Worm (Caenorhabditis elegans) whole organism, L4 larva: ENCODE data around the gene C44B7.11.

Experiments used
- F10B5.3 ChIP-seq: sonication (generic microtip); optimal IDR thresholded peaks from 2 replicates; lab custom pipeline; 2016; ENCODE audit warnings: mild to moderate bottlenecking, missing genetic modification characterization, missing compliant biosample characterization
- T20F7.1 ChIP-seq: fragments of 200-800 bp; sonication (Bioruptor generic); optimal IDR thresholded peaks from 2 replicates; lab custom pipeline; 2018; ENCODE audit warnings: mild to moderate bottlenecking, missing genetic modification characterization, missing compliant biosample characterization
- aha-1 ChIP-seq: fragments of 150-350 bp; peaks from one replicate; lab custom pipeline; 2014; ENCODE audit warnings: missing biosample characterization, missing genetic modification characterization
- arid-1 ChIP-seq: fragments of 200-800 bp; sonication (Bioruptor generic); conservative IDR thresholded peaks from 2 replicates; pipeline ENCODE4 v1.3.6; 2022; ENCODE audit warnings: missing genetic modification reagents, missing genetic modification characterization, missing compliant biosample characterization
- ceh-32 ChIP-seq: sonication (generic microtip); optimal IDR thresholded peaks from 2 replicates; lab custom pipeline; 2016; ENCODE audit warnings: mild to moderate bottlenecking, missing genetic modification characterization, missing compliant biosample characterization; ENCODE audit not compliant: poor library complexity
- ceh-44 ChIP-seq: fragments of 200-800 bp; sonication (Bioruptor generic); IDR thresholded peaks from 2 replicates; pipeline ENCODE4 v1.3.6; 2022; ENCODE audit warnings: missing genetic modification reagents, missing genetic modification characterization, missing compliant biosample characterization
- ceh-82 ChIP-seq: sonication (generic microtip); optimal IDR thresholded peaks from 2 replicates; lab custom pipeline; 2017; ENCODE audit warnings: missing biosample characterization, missing genetic modification characterization
- daf-16 ChIP-seq, 3 experiments: sonication (generic microtip); optimal IDR thresholded peaks; 2 replicates each; lab custom pipeline; 2016 to 2017; ENCODE audit warnings: missing genetic modification characterization in 3 of 3, missing genetic modification reagents in 3 of 3, mild to moderate bottlenecking in 2 of 3, missing compliant biosample characterization in 2 of 3, missing biosample characterization in 1 of 3, moderate library complexity in 1 of 3
- dmd-6 ChIP-seq: fragments of 200-800 bp; sonication (Bioruptor generic); IDR thresholded peaks from 2 replicates; pipeline ENCODE4 v1.3.6; 2022; ENCODE audit warnings: missing genetic modification reagents, missing genetic modification characterization, missing compliant biosample characterization
- egl-27 ChIP-seq: sonication (generic microtip); optimal IDR thresholded peaks from 3 replicates; lab custom pipeline; 2017; ENCODE audit warnings: missing biosample characterization, missing genetic modification reagents, missing genetic modification characterization
- egl-43 ChIP-seq: fragments of 200-800 bp; sonication (Bioruptor generic); IDR thresholded peaks from 2 replicates; pipeline ENCODE4 v1.3.6; 2022; ENCODE audit warnings: missing genetic modification reagents, missing genetic modification characterization, missing compliant biosample characterization
- hlh-11 ChIP-seq: fragments of 200-800 bp; sonication (Bioruptor generic); optimal IDR thresholded peaks from 2 replicates; lab custom pipeline; 2018; ENCODE audit warnings: mild to moderate bottlenecking, missing genetic modification characterization, missing compliant biosample characterization
- hlh-30 ChIP-seq: sonication (generic microtip); optimal IDR thresholded peaks from 2 replicates; lab custom pipeline; 2017; ENCODE audit warnings: antibody characterized with exemption, mild to moderate bottlenecking, missing genetic modification characterization, missing compliant biosample characterization; ENCODE audit not compliant: insufficient read depth
- hmg-1.1 ChIP-seq: fragments of 200-800 bp; sonication (Bioruptor generic); IDR thresholded peaks from 2 replicates; pipeline ENCODE4 v1.3.6; 2022; ENCODE audit warnings: missing genetic modification reagents, missing genetic modification characterization, missing compliant biosample characterization
- lin-1 ChIP-seq: fragments of 200-800 bp; sonication (Bioruptor generic); IDR thresholded peaks from 2 replicates; pipeline ENCODE4 v1.3.6; 2022; ENCODE audit warnings: missing genetic modification reagents, missing genetic modification characterization, missing compliant biosample characterization
- lin-29 ChIP-seq: fragments of 200-800 bp; sonication (Bioruptor generic); IDR thresholded peaks from 2 replicates; pipeline ENCODE4 v1.3.6; 2022; ENCODE audit warnings: missing genetic modification reagents, missing genetic modification characterization, missing compliant biosample characterization
- lin-38 ChIP-seq: fragments of 200-800 bp; sonication (Bioruptor generic); IDR thresholded peaks from 2 replicates; pipeline ENCODE4 v1.3.6; 2022; ENCODE audit warnings: missing genetic modification reagents, missing genetic modification characterization, missing compliant biosample characterization
- lir-3 ChIP-seq: sonication (generic microtip); optimal IDR thresholded peaks from 2 replicates; lab custom pipeline; 2016; ENCODE audit warnings: mild to moderate bottlenecking, missing genetic modification characterization, missing compliant biosample characterization
- lsy-2 ChIP-seq, 2 experiments: fragments of 150-350 bp in 1 of 2; sonication (generic microtip) in 1 of 2; optimal IDR thresholded peaks; 2 replicates each; lab custom pipeline; 2014 to 2017; ENCODE audit warnings: missing biosample characterization in 2 of 2, missing genetic modification characterization in 2 of 2
- madf-5 ChIP-seq, 2 experiments: fragments of 200-800 bp; sonication (Bioruptor generic); IDR thresholded peaks; 2 replicates each; pipeline ENCODE4 v1.3.6; 2022; ENCODE audit warnings: missing compliant biosample characterization in 2 of 2, missing genetic modification characterization in 2 of 2
- mep-1 ChIP-seq: fragments of 150-350 bp; sonication (generic microtip); optimal IDR thresholded peaks from 3 replicates; lab custom pipeline; 2014; ENCODE audit warnings: missing biosample characterization, missing genetic modification characterization
- mes-2 ChIP-seq: sonication (generic microtip); optimal IDR thresholded peaks from 2 replicates; lab custom pipeline; 2016; ENCODE audit warnings: missing genotype, mild to moderate bottlenecking, missing genetic modification characterization, missing compliant biosample characterization; ENCODE audit not compliant: poor library complexity, severe bottlenecking
- nhr-102 ChIP-seq: sonication (generic microtip); optimal IDR thresholded peaks from 2 replicates; lab custom pipeline; 2016; ENCODE audit warnings: mild to moderate bottlenecking, missing genetic modification characterization, moderate library complexity, missing compliant biosample characterization
- nhr-25 ChIP-seq: sonication (generic microtip); optimal IDR thresholded peaks from 2 replicates; lab custom pipeline; 2017; ENCODE audit warnings: missing genetic modification characterization, mild to moderate bottlenecking, missing compliant biosample characterization, antibody characterized with exemption, moderate library complexity, borderline replicate concordance; ENCODE audit not compliant: insufficient read depth
- nhr-28 ChIP-seq: fragments of 150-350 bp; optimal IDR thresholded peaks from 2 replicates; lab custom pipeline; 2014; ENCODE audit warnings: missing biosample characterization, missing genetic modification characterization
- nhr-6 ChIP-seq: fragments of 150-350 bp; optimal IDR thresholded peaks from 2 replicates; lab custom pipeline; 2014; ENCODE audit warnings: missing biosample characterization, missing genetic modification characterization
- nhr-77 ChIP-seq: fragments of 150-350 bp; optimal IDR thresholded peaks from 2 replicates; lab custom pipeline; 2014; ENCODE audit warnings: missing biosample characterization, missing genetic modification characterization
- php-3 ChIP-seq: fragments of 200-800 bp; sonication (Bioruptor generic); IDR thresholded peaks from 2 replicates; pipeline ENCODE4 v1.3.6; 2022; ENCODE audit warnings: missing genetic modification reagents, missing genetic modification characterization, missing compliant biosample characterization
- pqm-1 ChIP-seq: sonication (generic microtip); optimal IDR thresholded peaks from 2 replicates; lab custom pipeline; 2017; ENCODE audit warnings: missing biosample characterization, missing genetic modification characterization
- saeg-2 ChIP-seq: fragments of 200-800 bp; sonication (Bioruptor generic); IDR thresholded peaks from 2 replicates; pipeline ENCODE4 v1.3.6; 2022; ENCODE audit warnings: missing genetic modification reagents, missing genetic modification characterization, missing compliant biosample characterization
- spr-3 ChIP-seq: fragments of 200-800 bp; sonication (Bioruptor generic); optimal IDR thresholded peaks from 2 replicates; lab custom pipeline; 2018; ENCODE audit warnings: mild to moderate bottlenecking, missing genetic modification characterization, missing compliant biosample characterization
- tag-97 ChIP-seq: fragments of 200-800 bp; sonication (Bioruptor generic); IDR thresholded peaks from 2 replicates; pipeline ENCODE4 v1.3.6; 2022; ENCODE audit warnings: missing genetic modification characterization, missing compliant biosample characterization
- unc-39 ChIP-seq: sonication (generic microtip); optimal IDR thresholded peaks from 2 replicates; lab custom pipeline; 2017; ENCODE audit warnings: missing biosample characterization, missing genetic modification characterization
- unc-62 ChIP-seq, 3 experiments: fragments of 150-350 bp in 1 of 3; sonication (generic microtip); optimal IDR thresholded peaks in 2 of 3; peaks in 1 of 3; 1 replicate in 1 of 3; 2 replicates in 2 of 3; lab custom pipeline; 2014 to 2017; ENCODE audit warnings: missing biosample characterization in 3 of 3, missing genetic modification characterization in 3 of 3, missing genetic modification reagents in 3 of 3, missing genotype in 1 of 3
- vab-7 ChIP-seq: fragments of 200-800 bp; sonication (Bioruptor generic); IDR thresholded peaks from 2 replicates; pipeline ENCODE4 v1.3.6; 2022; ENCODE audit warnings: missing genetic modification reagents, missing genetic modification characterization, missing compliant biosample characterization
- ztf-7 ChIP-seq: fragments of 150-350 bp; optimal IDR thresholded peaks from 2 replicates; lab custom pipeline; 2014; ENCODE audit warnings: missing biosample characterization, missing genetic modification characterization

Gene C44B7.11

ce11 chrII:6928416-6928815 is 31.1 kb upstream of the C44B7.11 start, which contains the start of gene flcn-1 (continued):
- TF ChIP-seq ztf-7 (tag; lab: Kevin White, UChicago) = peak; percentile 51
- no peak for TF ChIP-seq ceh-82
- TF ChIP-seq lsy-2 (tag; optimal IDR thresholded peaks at IDR 0.05; lab: Kevin White, UChicago) = peak in 1 of 2 experiments; percentile 70
- no peak for TF ChIP-seq ceh-44 (GFP tag; lab: Robert Waterston, UW)
- TF ChIP-seq egl-27 (tag; lab: Kevin White, UChicago) = no peak
- TF ChIP-seq nhr-28 (tag; lab: Kevin White, UChicago) = peak; percentile 33
- no peak for TF ChIP-seq nhr-6 (tag; lab: Kevin White, UChicago)
- no peak for TF ChIP-seq nhr-25 (tag; lab: Kevin White, UChicago)
- no peak for TF ChIP-seq aha-1 (tag; lab: Kevin White, UChicago)
- no peak for TF ChIP-seq arid-1
- TF ChIP-seq dmd-6 = 0 out of 2 replicates have a peak, but pooled peaks have one; percentile 28
- no peak for TF ChIP-seq unc-39 (tag; lab: Kevin White, UChicago)
- TF ChIP-seq spr-3 (GFP tag; lab: Kevin White, UChicago) = no peak
- TF ChIP-seq mes-2 (tag; lab: Kevin White, UChicago) = peak; percentile 44
- no peak for TF ChIP-seq F10B5.3 (tag; lab: Kevin White, UChicago)
- TF ChIP-seq mep-1 (tag; lab: Kevin White, UChicago) = peak; percentile 57
- TF ChIP-seq ceh-32 = no peak
- no peak for TF ChIP-seq hmg-1.1 (GFP tag; lab: Robert Waterston, UW)
- TF ChIP-seq vab-7 (GFP tag; lab: Robert Waterston, UW) = no peak
- no peak for TF ChIP-seq nhr-102 (tag; lab: Kevin White, UChicago)
- no peak for TF ChIP-seq tag-97 (GFP tag; lab: Robert Waterston, UW)
- no peak for TF ChIP-seq saeg-2
- no peak for TF ChIP-seq lin-29 (GFP tag; lab: Robert Waterston, UW)
- no peak for TF ChIP-seq T20F7.1 (GFP tag; lab: Kevin White, UChicago)

ce11 chrII:6927603-6928002 is 30.3 kb upstream of the C44B7.11 start, which contains the start of gene F22D3.4:
Gene F22D3.4, minus strand, starts transcription at chrII:6927603.
- no peak for TF ChIP-seq egl-43 (GFP tag; lab: Robert Waterston, UW)
- TF ChIP-seq unc-39 (tag; lab: Kevin White, UChicago) = no peak
- 0 out of 2 replicates have a peak, but pooled peaks have one; percentile 35 for TF ChIP-seq lin-1 (GFP tag; lab: Robert Waterston, UW)
- TF ChIP-seq lin-38 = no peak
- TF ChIP-seq hlh-30 (tag; lab: Kevin White, UChicago) = peak; percentile 68
- no peak for TF ChIP-seq daf-16 (GFP tag; optimal IDR thresholded peaks at IDR 0.05; lab: Kevin White, UChicago)
- peak; percentile 11 for TF ChIP-seq daf-16 (tag; optimal IDR thresholded peaks at IDR 0.05; lab: Kevin White, UChicago)
- TF ChIP-seq nhr-77 (tag; lab: Kevin White, UChicago) = peak; percentile 0
- TF ChIP-seq unc-62 (GFP tag; optimal IDR thresholded peaks at IDR 0.05 in 1 of 2; lab: Kevin White, UChicago) = peak in 1 of 2 experiments; percentile 56
- no peak for TF ChIP-seq unc-62 (tag; optimal IDR thresholded peaks at IDR 0.05; lab: Kevin White, UChicago)
- TF ChIP-seq pqm-1 (tag; lab: Kevin White, UChicago) = peak; percentile 44
- no peak for TF ChIP-seq madf-5 (GFP tag; IDR thresholded peaks at IDR 0.05; lab: Robert Waterston, UW)
- peak; percentile 72 for TF ChIP-seq nhr-28 (tag; lab: Kevin White, UChicago)
- TF ChIP-seq hlh-11 (tag; lab: Kevin White, UChicago) = peak; percentile 17
- TF ChIP-seq aha-1 (tag; lab: Kevin White, UChicago) = peak; percentile 33
- 0 out of 2 replicates have a peak, but pooled peaks have one; percentile 12 for TF ChIP-seq php-3 (GFP tag; lab: Robert Waterston, UW)
- peak; percentile 34 for TF ChIP-seq dmd-6
- no peak for TF ChIP-seq egl-27 (tag; lab: Kevin White, UChicago)
- TF ChIP-seq lir-3 (tag; lab: Kevin White, UChicago) = no peak
